Worm (Caenorhabditis elegans): Measurements from ENCODE around the gene F57C12.6.

Gene F57C12.6

ce11 chrX:553875-554274, at the start of gene F57C12.6:
F57C12.6 (minus strand) TSS chrX:553975.
- no peak for TF ChIP-seq pat-9 (tag; optimal IDR thresholded peaks at IDR 0.05)
- TF ChIP-seq tbx-2 (tag; optimal IDR thresholded peaks at IDR 0.05): no peak
- TF ChIP-seq hlh-6 (tag; optimal IDR thresholded peaks at IDR 0.05): no peak
- no peak for TF ChIP-seq ceh-34 (tag; optimal IDR thresholded peaks at IDR 0.05)

ce11 chrX:601860-602259, 48.1 kb upstream of the F57C12.6 start, which contains the start of gene F13C5.1:
F13C5.1 (plus strand) TSS chrX:602160.
- TF ChIP-seq dmd-4 (tag; optimal IDR thresholded peaks at IDR 0.05; ENCODE audit: borderline replicate concordance) (no peak), gmeb-2 (tag; optimal IDR thresholded peaks at IDR 0.05) (no peak), pag-3 (tag; optimal IDR thresholded peaks at IDR 0.05; ENCODE audit: borderline replicate concordance) (no peak), zip-5 (tag; optimal IDR thresholded peaks at IDR 0.05) (no peak), mec-3 (tag; optimal IDR thresholded peaks at IDR 0.05; ENCODE audit: borderline replicate concordance) (no peak), nfya-1 (tag; optimal IDR thresholded peaks at IDR 0.05) (no peak), ceh-31 (tag; optimal IDR thresholded peaks at IDR 0.05) (no peak), C08G9.2 (tag; optimal IDR thresholded peaks at IDR 0.05) (no peak), ceh-2 (tag; optimal IDR thresholded peaks at IDR 0.05) (no peak), fkh-6 (tag; optimal IDR thresholded peaks at IDR 0.05) (no peak), pax-1 (tag; optimal IDR thresholded peaks at IDR 0.05) (no peak), ceh-19 (GFP tag; optimal IDR thresholded peaks at IDR 0.05) (no peak), pros-1 (tag; optimal IDR thresholded peaks at IDR 0.05) (no peak), sdc-2 (tag; optimal IDR thresholded peaks at IDR 0.05) (no peak), odd-2 (tag; optimal IDR thresholded peaks at IDR 0.05) (no peak), unc-55 (GFP tag; optimal IDR thresholded peaks at IDR 0.05) (no peak), F13H6.1 (tag; optimal IDR thresholded peaks at IDR 0.05) (no peak), K09A11.1 (tag; optimal IDR thresholded peaks at IDR 0.05; ENCODE audit: insufficient read depth) (no peak), elt-2 (tag; optimal IDR thresholded peaks at IDR 0.05) (no peak), hlh-8 (tag; optimal IDR thresholded peaks at IDR 0.05) (no peak)

- TF ChIP-seq pros-1 (tag; optimal IDR thresholded peaks at IDR 0.05): no peak
- TF ChIP-seq dve-1 (tag; optimal IDR thresholded peaks at IDR 0.05): no peak
- peak; percentile 23 for TF ChIP-seq ceh-2 (tag; optimal IDR thresholded peaks at IDR 0.05)
- TF ChIP-seq syd-9 (tag; optimal IDR thresholded peaks at IDR 0.05): peak; percentile 43
- no peak for TF ChIP-seq hlh-13 (GFP tag; optimal IDR thresholded peaks at IDR 0.05)
- TF ChIP-seq ceh-18 (tag; optimal IDR thresholded peaks at IDR 0.05): peak; percentile 25
- no peak for TF ChIP-seq ama-1 (optimal IDR thresholded peaks at IDR 0.05)
- TF ChIP-seq ets-4 (tag; optimal IDR thresholded peaks at IDR 0.05): no peak
- TF ChIP-seq ceh-34 (tag; optimal IDR thresholded peaks at IDR 0.05): peak; percentile 46
- peak; percentile 75 for TF ChIP-seq sdc-2 (tag; optimal IDR thresholded peaks at IDR 0.05)
- TF ChIP-seq hlh-15 (tag; optimal IDR thresholded peaks at IDR 0.05): no peak
- TF ChIP-seq hlh-30 (tag; optimal IDR thresholded peaks at IDR 0.05; ENCODE audit: insufficient read depth): peak; percentile 81
- no peak for TF ChIP-seq odd-2 (tag; optimal IDR thresholded peaks at IDR 0.05)
- no peak for TF ChIP-seq tbx-7 (tag; optimal IDR thresholded peaks at IDR 0.05)
- peak; percentile 61 for TF ChIP-seq ceh-19 (GFP tag; optimal IDR thresholded peaks at IDR 0.05)
- peak; percentile 53 for TF ChIP-seq lim-6 (tag; optimal IDR thresholded peaks at IDR 0.05)
- TF ChIP-seq ahr-1 (tag; optimal IDR thresholded peaks at IDR 0.05): no peak
- TF ChIP-seq ref-2 (tag; optimal IDR thresholded peaks at IDR 0.05): peak; percentile 40
- no peak for TF ChIP-seq dmd-4 (tag; optimal IDR thresholded peaks at IDR 0.05; ENCODE audit: borderline replicate concordance)
- TF ChIP-seq K02D7.2 (tag; optimal IDR thresholded peaks at IDR 0.05): no peak
- no peak for TF ChIP-seq K09A11.1 (tag; optimal IDR thresholded peaks at IDR 0.05; ENCODE audit: insufficient read depth)
- TF ChIP-seq T23F11.4 (GFP tag; optimal IDR thresholded peaks at IDR 0.05): no peak
- no peak for TF ChIP-seq sox-4 (tag; optimal IDR thresholded peaks at IDR 0.05)
- peak; percentile 96 for TF ChIP-seq unc-42 (tag; optimal IDR thresholded peaks at IDR 0.05)
- peak; percentile 80 for TF ChIP-seq ceh-14 (tag; optimal IDR thresholded peaks at IDR 0.05)
- TF ChIP-seq tbx-2 (tag; optimal IDR thresholded peaks at IDR 0.05): peak; percentile 68
- peak; percentile 78 for TF ChIP-seq ceh-31 (tag; optimal IDR thresholded peaks at IDR 0.05)
- peak; percentile 37 for TF ChIP-seq nfya-1 (tag; optimal IDR thresholded peaks at IDR 0.05)
- no peak for TF ChIP-seq nhr-232 (tag; optimal IDR thresholded peaks at IDR 0.05)
- peak; percentile 7 for TF ChIP-seq fkh-10 (GFP tag; optimal IDR thresholded peaks at IDR 0.05)
- TF ChIP-seq mec-3 (tag; optimal IDR thresholded peaks at IDR 0.05; ENCODE audit: borderline replicate concordance): no peak
- peak; percentile 1 for TF ChIP-seq fkh-6 (tag; optimal IDR thresholded peaks at IDR 0.05)
- no peak for TF ChIP-seq ceh-6 (GFP tag; optimal IDR thresholded peaks at IDR 0.05)
- no peak for TF ChIP-seq unc-86 (tag; optimal IDR thresholded peaks at IDR 0.05)
- peak; percentile 26 for TF ChIP-seq pat-9 (tag; optimal IDR thresholded peaks at IDR 0.05)
Measured at ce11 chrX:601340-601757, 47.6 kb upstream of the F57C12.6 start.
